Worm (Caenorhabditis elegans): ENCODE results near the gene twk-4.

ce11 chrII:9231240-9231639 is 37.1 kb upstream of the twk-4 start, which contains the start of gene gst-13:
- TF ChIP-seq unc-86 (tag; optimal IDR thresholded peaks at IDR 0.05), result no peak
- no peak for TF ChIP-seq che-1 (tag; optimal IDR thresholded peaks at IDR 0.05)
- no peak for TF ChIP-seq ceh-34 (tag; optimal IDR thresholded peaks at IDR 0.05)
- TF ChIP-seq ama-1 (optimal IDR thresholded peaks at IDR 0.05), result no peak
- no peak for TF ChIP-seq nfya-1 (tag; optimal IDR thresholded peaks at IDR 0.05)
- TF ChIP-seq ref-2 (tag; optimal IDR thresholded peaks at IDR 0.05), result no peak
- no peak for TF ChIP-seq hlh-15 (tag; optimal IDR thresholded peaks at IDR 0.05)
- no peak for TF ChIP-seq sdc-2 (tag; optimal IDR thresholded peaks at IDR 0.05)
- TF ChIP-seq fkh-10 (GFP tag; optimal IDR thresholded peaks at IDR 0.05), result no peak
- TF ChIP-seq ahr-1 (tag; optimal IDR thresholded peaks at IDR 0.05), result no peak
- TF ChIP-seq pha-4 (tag; optimal IDR thresholded peaks at IDR 0.05), result no peak
- no peak for TF ChIP-seq ceh-31 (tag; optimal IDR thresholded peaks at IDR 0.05)
- no peak for TF ChIP-seq ceh-18 (tag; optimal IDR thresholded peaks at IDR 0.05)
- TF ChIP-seq zip-5 (tag; optimal IDR thresholded peaks at IDR 0.05), result no peak

Data from whole organism, late embryonic.